Worm (Caenorhabditis elegans): ENCODE results near the gene nuo-4.

nuo-4 gene

ce11 chrIII:7140228-7140710 lies 18.3 kb downstream of the nuo-4 start (continued):
- no peak for TF ChIP-seq lin-39 (tag; optimal IDR thresholded peaks at IDR 0.05)
- TF ChIP-seq rnt-1 (tag; optimal IDR thresholded peaks at IDR 0.05) = peak; percentile 66
- TF ChIP-seq ceh-88 (GFP tag; IDR thresholded peaks at IDR 0.05) = peak; percentile 41; the same call in 1 of the 2 replicates
- no peak for TF ChIP-seq ceh-8 (GFP tag; optimal IDR thresholded peaks at IDR 0.05)
- peak; percentile 57 for TF ChIP-seq nhr-20 (tag; optimal IDR thresholded peaks at IDR 0.05)
- TF ChIP-seq nhr-11 (tag; optimal IDR thresholded peaks at IDR 0.05) = no peak
- peak; percentile 75 for TF ChIP-seq nhr-71 (tag; optimal IDR thresholded peaks at IDR 0.05)
- TF ChIP-seq dsc-1 (tag; optimal IDR thresholded peaks at IDR 0.05) = no peak
- TF ChIP-seq nhr-19 (GFP tag; conservative IDR thresholded peaks at IDR 0.05) = peak; percentile 79
- no peak for TF ChIP-seq nhr-28 (tag; optimal IDR thresholded peaks at IDR 0.05)
- TF ChIP-seq lin-35 (GFP tag; optimal IDR thresholded peaks at IDR 0.05) = peak; percentile 1 to 42
- no peak for TF ChIP-seq pax-3 (tag; optimal IDR thresholded peaks at IDR 0.05)
- no peak for TF ChIP-seq skn-1 (tag; optimal IDR thresholded peaks at IDR 0.05)
- peak; percentile 44 for TF ChIP-seq lin-14 (GFP tag; optimal IDR thresholded peaks at IDR 0.05)

DNA sequence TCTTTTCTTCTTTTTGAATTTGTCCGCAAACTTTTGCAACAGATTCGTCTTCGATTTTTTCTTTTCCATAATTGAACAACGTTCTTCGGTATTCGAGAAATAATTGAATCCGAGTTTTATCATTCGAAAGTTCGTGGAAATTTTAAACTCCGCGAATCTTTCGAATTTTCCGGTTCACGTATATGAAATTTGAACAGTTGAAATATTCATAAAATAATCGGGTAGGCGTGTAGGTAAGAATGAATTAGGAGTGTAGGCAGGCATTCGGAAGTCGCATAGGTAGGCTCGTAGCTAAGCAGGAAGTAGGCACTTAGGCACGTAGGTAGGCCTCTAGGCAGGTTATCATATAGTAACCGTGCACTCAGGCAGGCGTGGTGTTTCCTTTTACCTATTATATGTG lies 20.4 kb downstream of the nuo-4 start, which contains the start of gene B0280.11:
TSS of gene B0280.11 (minus strand) at position 101 of the 400 bp plus-strand sequence.
- TF ChIP-seq nhr-19 (GFP tag; conservative IDR thresholded peaks at IDR 0.05) (no peak), efl-1 (optimal IDR thresholded peaks at IDR 0.05) (no peak), efl-1 (GFP tag; optimal IDR thresholded peaks at IDR 0.05 in 1 of 2) (peak in 1 of 2 experiments; percentile 39), fkh-8 (tag; optimal IDR thresholded peaks at IDR 0.05) (no peak)

DNA sequence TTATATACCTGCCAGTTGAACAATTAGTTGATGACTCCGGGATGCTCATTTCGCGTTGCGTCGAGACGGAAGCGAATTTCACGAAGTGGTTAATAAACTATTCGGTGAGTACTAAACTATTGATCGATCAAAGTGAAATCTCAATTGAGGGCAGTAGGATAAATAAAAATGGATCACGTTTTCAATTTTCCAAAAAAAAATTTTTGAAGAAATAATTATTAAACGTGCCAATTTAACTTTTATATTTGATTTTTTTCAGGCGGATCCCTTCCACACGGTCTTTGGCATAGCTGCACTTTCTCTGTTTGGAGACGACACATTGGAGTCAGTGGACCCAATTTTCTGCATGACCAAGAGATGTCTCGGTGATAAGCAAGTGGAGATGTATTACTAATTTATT lies 22.6 kb downstream of the nuo-4 start, which contains the start of gene B0280.17:
TSS of gene B0280.17 (minus strand) at position 101 of the 400 bp plus-strand sequence.
- TF ChIP-seq nhr-12 (tag; optimal IDR thresholded peaks at IDR 0.05) (no peak), fkh-4 (tag; optimal IDR thresholded peaks at IDR 0.05; ENCODE audit: borderline replicate concordance) (no peak), nhr-77 (tag; optimal IDR thresholded peaks at IDR 0.05) (no peak), nhr-84 (tag; optimal IDR thresholded peaks at IDR 0.05) (no peak), ceh-90 (tag; optimal IDR thresholded peaks at IDR 0.05) (no peak)

DNA sequence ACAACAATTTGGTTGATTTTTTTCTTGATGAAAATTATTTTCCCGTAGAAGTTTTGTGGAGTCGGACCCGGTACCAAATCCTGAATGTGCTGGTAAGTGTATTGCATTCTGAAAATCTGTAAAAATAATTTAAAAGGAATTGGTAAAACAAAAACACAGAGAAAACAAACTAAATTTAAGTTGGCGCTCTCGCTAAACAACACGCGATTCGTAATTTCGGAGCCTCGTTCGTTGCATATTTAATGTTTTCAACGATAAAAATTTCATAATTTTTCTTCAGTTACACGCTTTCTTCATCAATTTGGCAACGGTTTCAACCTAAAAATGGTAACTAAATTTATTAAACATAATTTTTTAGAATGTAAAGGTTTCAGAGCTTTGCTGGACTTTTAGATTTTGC lies 25.1 kb downstream of the nuo-4 start, which contains the start of the genes pot-1 and ggtb-1:
TSS of gene pot-1 (minus strand) at position 120 of the 400 bp plus-strand sequence.
TSS of gene ggtb-1 (plus strand) at position 208 of the 400 bp plus-strand sequence.
- TF ChIP-seq unc-130 (tag; optimal IDR thresholded peaks at IDR 0.05) (no peak), fkh-10 (GFP tag; optimal IDR thresholded peaks at IDR 0.05) (no peak), efl-1 (optimal IDR thresholded peaks at IDR 0.05) (peak; percentile 2 to 67), efl-1 (GFP tag; optimal IDR thresholded peaks at IDR 0.05 in 1 of 2) (peak; percentile 75 to 97), lin-15B (tag; optimal IDR thresholded peaks at IDR 0.05) (no peak), sptf-1 (tag; optimal IDR thresholded peaks at IDR 0.05) (no peak), sox-4 (tag; optimal IDR thresholded peaks at IDR 0.05) (no peak), blmp-1 (tag; optimal IDR thresholded peaks at IDR 0.05) (peak; percentile 19), ceh-63 (GFP tag; optimal IDR thresholded peaks at IDR 0.05) (no peak), F16B12.6 (tag; optimal IDR thresholded peaks at IDR 0.05) (no peak), mep-1 (tag; optimal IDR thresholded peaks at IDR 0.05) (no peak), nhr-12 (tag; optimal IDR thresholded peaks at IDR 0.05) (no peak), rnt-1 (tag; optimal IDR thresholded peaks at IDR 0.05) (no peak), snpc-4 (tag; optimal IDR thresholded peaks at IDR 0.05) (no peak), unc-98 (GFP tag; IDR thresholded peaks at IDR 0.05) (no peak), nhr-11 (tag; optimal IDR thresholded peaks at IDR 0.05) (no peak), hlh-17 (GFP tag; optimal IDR thresholded peaks at IDR 0.05; ENCODE audit: borderline replicate concordance) (no peak), aly-2 (tag; optimal IDR thresholded peaks at IDR 0.05) (no peak), dpl-1 (GFP tag; optimal IDR thresholded peaks at IDR 0.05) (peak; percentile 58 to 79 (median 66)), nhr-47 (tag; optimal IDR thresholded peaks at IDR 0.05) (no peak), ama-1 (optimal IDR thresholded peaks at IDR 0.05) (no peak), mab-9 (GFP tag; IDR thresholded peaks at IDR 0.05) (no peak), nhr-84 (tag; optimal IDR thresholded peaks at IDR 0.05) (no peak), zip-4 (GFP tag; optimal IDR thresholded peaks at IDR 0.05) (no peak), unc-62 (GFP tag; optimal IDR thresholded peaks at IDR 0.05) (no peak), fos-1 (tag; optimal IDR thresholded peaks at IDR 0.05) (no peak), nhr-237 (tag; optimal IDR thresholded peaks at IDR 0.05) (no peak), nhr-85 (tag) (no peak), C16A3.4 (tag; optimal IDR thresholded peaks at IDR 0.05) (no peak), tbx-2 (tag; optimal IDR thresholded peaks at IDR 0.05) (peak; percentile 9), lin-13 (GFP tag; optimal IDR thresholded peaks at IDR 0.05) (no peak), unc-86 (tag; optimal IDR thresholded peaks at IDR 0.05) (no peak), lin-35 (GFP tag; optimal IDR thresholded peaks at IDR 0.05) (peak; percentile 18 to 74)

Measured in whole organism, L1 larva.